Fruit fly (Drosophila melanogaster) whole organism, adult: Measurements from ENCODE around the gene CG9922.

ENCODE experiments used
- CG33017 ChIP-seq: fragments of 200-800 bp; sonication (Bioruptor generic); optimal IDR thresholded peaks from 2 replicates; lab custom pipeline; 2018; ENCODE audit warnings: missing biosample characterization, mild to moderate bottlenecking, missing genetic modification characterization, moderate library complexity
- Mnt ChIP-seq: fragments of 200-800 bp; sonication (Bioruptor generic); optimal IDR thresholded peaks from 2 replicates; lab custom pipeline; 2016; ENCODE audit warnings: missing biosample characterization, mild to moderate bottlenecking, missing genetic modification characterization

DNA sequence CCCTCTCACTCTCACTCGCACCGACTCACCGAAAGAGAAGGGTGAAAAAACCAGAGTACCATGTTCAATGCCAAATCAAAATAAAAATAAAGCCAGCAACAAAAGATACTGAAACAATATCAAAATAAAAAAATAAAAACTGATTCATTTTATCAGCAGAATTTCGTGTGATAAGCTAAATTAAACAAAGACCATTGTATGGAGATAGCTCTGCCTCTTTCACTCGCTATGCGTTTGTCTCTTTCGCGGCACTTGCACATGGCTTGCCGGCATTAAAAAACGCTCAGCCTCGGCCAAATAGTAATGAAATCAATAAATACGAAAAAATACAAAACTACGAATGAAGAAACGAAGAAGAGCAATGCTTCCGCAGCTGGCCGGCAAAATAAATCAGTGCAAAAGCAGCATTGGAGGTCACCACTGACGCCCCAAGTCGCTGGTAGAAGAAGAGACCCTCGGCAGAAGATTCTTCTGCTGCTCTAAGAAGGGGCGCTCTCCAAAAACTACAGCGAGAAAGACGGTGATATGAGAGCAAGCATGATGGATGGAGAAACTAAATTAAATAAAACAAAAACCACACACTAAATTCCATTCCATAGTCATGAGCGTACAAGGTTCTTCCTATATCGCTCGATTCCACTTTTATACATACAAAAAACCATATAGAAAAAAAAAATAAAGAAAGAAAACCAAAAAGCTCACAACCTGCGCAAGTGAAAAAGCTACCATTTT lies 11.8 kb downstream of the CG9922 start:
- no peak for TF ChIP-seq CG33017 (tag; lab: Kevin White, UChicago)
- TF ChIP-seq Mnt = no peak
